Fruit fly (Drosophila melanogaster): ENCODE results near the gene eIF2D.

The eIF2D gene

DNA sequence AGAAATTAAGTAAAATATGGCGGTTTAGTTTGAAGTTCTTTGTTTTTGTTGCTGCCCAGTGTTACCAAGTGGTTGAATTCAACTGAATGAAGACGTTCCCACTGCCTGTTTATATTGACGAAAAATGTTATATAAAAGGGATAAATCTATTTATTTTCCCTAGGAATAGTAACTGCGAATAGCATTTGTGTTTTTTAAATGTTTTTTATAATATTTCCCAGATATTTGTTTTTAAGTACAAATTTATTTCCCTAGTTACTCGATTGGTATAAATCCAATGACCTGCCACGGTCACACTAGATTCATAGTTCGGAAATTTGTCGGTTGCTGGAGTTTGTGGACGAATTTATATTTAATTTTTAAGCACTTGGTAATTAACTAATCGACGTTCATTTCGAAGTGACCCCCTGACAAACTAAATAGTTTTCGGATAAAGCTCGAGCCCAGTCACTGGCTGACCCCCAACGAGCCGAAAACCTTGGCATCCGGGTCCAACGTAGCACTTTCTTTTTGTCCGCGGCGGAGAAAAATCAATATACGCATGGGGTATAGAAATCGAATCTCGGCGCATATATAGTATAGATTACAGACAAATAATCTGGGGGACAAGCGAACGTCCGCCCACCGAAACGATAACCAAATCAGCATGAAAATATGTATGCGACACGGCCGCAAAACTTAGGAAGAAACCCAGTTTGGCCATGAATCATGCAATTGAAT, 20.5 kb downstream of the eIF2D start, which contains the start of the genes dgt6 and Vha100-1 (continued):
- TF ChIP-seq lola (GFP tag; optimal IDR thresholded peaks at IDR 0.05) (peak in 1 of 3 experiments; percentile 26), Dip2 (GFP tag; IDR thresholded peaks at IDR 0.05) (no peak), run (tag; optimal IDR thresholded peaks at IDR 0.05) (no peak), vvl (GFP tag; IDR thresholded peaks at IDR 0.05) (peak; percentile 52; the same call in 1 of the 2 replicates), row (GFP tag; IDR thresholded peaks at IDR 0.05) (peak; percentile 74), CG2116 (GFP tag; optimal IDR thresholded peaks at IDR 0.05) (peak; percentile 57), CG13424 (tag; optimal IDR thresholded peaks at IDR 0.05) (peak; percentile 21), gcm (GFP tag; optimal IDR thresholded peaks at IDR 0.05) (no peak), prd (optimal IDR thresholded peaks at IDR 0.05) (no peak), prd (GFP tag; IDR thresholded peaks at IDR 0.05) (peak; percentile 52; the same call in 1 of the 3 replicates), CG34422 (GFP tag; IDR thresholded peaks at IDR 0.05) (0 out of 3 replicates have a peak, but pooled peaks have one; percentile 28), Fer3 (tag; optimal IDR thresholded peaks at IDR 0.05) (peak; percentile 6), CG15514 (GFP tag; optimal IDR thresholded peaks at IDR 0.05) (peak; percentile 62), danr (GFP tag; IDR thresholded peaks at IDR 0.05) (no peak), Rfx (GFP tag; IDR thresholded peaks at IDR 0.05) (0 out of 2 replicates have a peak, but pooled peaks have one; percentile 8), gfzf (GFP tag; optimal IDR thresholded peaks at IDR 0.05) (peak; percentile 84), Dp (GFP tag; optimal IDR thresholded peaks at IDR 0.05) (peak; percentile 74), CG4360 (GFP tag; IDR thresholded peaks at IDR 0.05) (peak; percentile 80), cwo (GFP tag; optimal IDR thresholded peaks at IDR 0.05) (no peak), stwl (tag; optimal IDR thresholded peaks at IDR 0.05) (peak; percentile 82), CG17802 (tag; optimal IDR thresholded peaks at IDR 0.05) (peak; percentile 51), CG30403 (GFP tag; optimal IDR thresholded peaks at IDR 0.05) (peak; percentile 51), CG8478 (optimal IDR thresholded peaks at IDR 0.05) (no peak), Xrp1 (GFP tag; IDR thresholded peaks at IDR 0.05) (peak; percentile 40; the same call in 1 of the 2 replicates), Dref (GFP tag; IDR thresholded peaks at IDR 0.05) (peak; percentile 30; the same call in 1 of the 2 replicates), CG2712 (tag; optimal IDR thresholded peaks at IDR 0.05) (peak; percentile 53), tin (GFP tag; optimal IDR thresholded peaks at IDR 0.05) (peak; percentile 27), CG10267 (tag; optimal IDR thresholded peaks at IDR 0.05) (peak; percentile 86), CTCF (GFP tag; optimal IDR thresholded peaks at IDR 0.05) (peak; percentile 61), E2f2 (GFP tag; IDR thresholded peaks at IDR 0.05) (peak; percentile 85), Aef1 (GFP tag; IDR thresholded peaks at IDR 0.05) (peak; percentile 89), CG17186 (GFP tag; optimal IDR thresholded peaks at IDR 0.05) (peak; percentile 6), ab (GFP tag; optimal IDR thresholded peaks at IDR 0.05) (no peak), CG9932 (GFP tag; IDR thresholded peaks at IDR 0.05) (0 out of 2 replicates have a peak, but pooled peaks have one; percentile 21), Stat92E (GFP tag; optimal IDR thresholded peaks at IDR 0.05) (peak in 1 of 3 experiments; percentile 32), crp (GFP tag; optimal IDR thresholded peaks at IDR 0.05) (peak in 1 of 2 experiments; percentile 9), CG9727 (GFP tag; optimal IDR thresholded peaks at IDR 0.05) (peak; percentile 40), klu (GFP tag; IDR thresholded peaks at IDR 0.05) (no peak), MBD-R2 (GFP tag; IDR thresholded peaks at IDR 0.05) (peak; percentile 65), HmgZ (tag; optimal IDR thresholded peaks at IDR 0.05) (peak; percentile 18), exex (tag; optimal IDR thresholded peaks at IDR 0.05) (peak; percentile 4), CG12299 (tag; optimal IDR thresholded peaks at IDR 0.05) (peak; percentile 15), CG8944 (GFP tag; optimal IDR thresholded peaks at IDR 0.05) (peak; percentile 4), onecut (GFP tag; IDR thresholded peaks at IDR 0.05) (peak; percentile 95), CG4617 (GFP tag; optimal IDR thresholded peaks at IDR 0.05; ENCODE audit: borderline replicate concordance) (peak; percentile 59), CG31388 (GFP tag; optimal IDR thresholded peaks at IDR 0.05) (no peak), CG18476 (GFP tag; optimal IDR thresholded peaks at IDR 0.05) (peak; percentile 30), CG10209 (GFP tag; optimal IDR thresholded peaks at IDR 0.05) (no peak), aop (GFP tag; IDR thresholded peaks at IDR 0.05) (no peak)

Data from whole organism, embryonic.